Fruit fly (Drosophila melanogaster) whole organism, pupa: Measurements from ENCODE around the gene CG34384.

Experiments used
- CG10348 ChIP-seq: fragments of 200-800 bp; sonication (Bioruptor generic); IDR thresholded peaks from 2 replicates; pipeline ENCODE4 v1.3.6; 2022; ENCODE audit warnings: missing biosample characterization, missing genetic modification characterization
- CG12605 ChIP-seq: fragments of 200-800 bp; sonication (Bioruptor generic); IDR thresholded peaks from 2 replicates; pipeline ENCODE4 v1.3.6; 2022; ENCODE audit warnings: missing biosample characterization, missing genetic modification characterization
- CG13204 ChIP-seq: fragments of 200-800 bp; sonication (Bioruptor generic); optimal IDR thresholded peaks from 2 replicates; lab custom pipeline; 2018; ENCODE audit warnings: missing biosample characterization, mild to moderate bottlenecking, missing genetic modification characterization, moderate library complexity
- CG14655 ChIP-seq: fragments of 200-800 bp; sonication (Bioruptor generic); optimal IDR thresholded peaks from 3 replicates; lab custom pipeline; 2017; ENCODE audit warnings: mild to moderate bottlenecking, missing biosample characterization, missing genetic modification reagents, missing genetic modification characterization
- CG15710 ChIP-seq: fragments of 200-800 bp; sonication (Bioruptor generic); optimal IDR thresholded peaks from 2 replicates; lab custom pipeline; 2018; ENCODE audit warnings: missing biosample characterization, mild to moderate bottlenecking, missing genetic modification characterization, moderate library complexity
- CG17806 ChIP-seq: fragments of 200-800 bp; sonication (Bioruptor generic); optimal IDR thresholded peaks from 2 replicates; lab custom pipeline; 2018; ENCODE audit warnings: missing biosample characterization, mild to moderate bottlenecking, missing genetic modification characterization, moderate library complexity
- CG32121 ChIP-seq: fragments of 200-800 bp; sonication (Bioruptor generic); IDR thresholded peaks from 2 replicates; pipeline ENCODE4 v1.3.6; 2022; ENCODE audit warnings: missing biosample characterization, missing genetic modification characterization
- CG34367 ChIP-seq: fragments of 200-800 bp; sonication (Bioruptor generic); optimal IDR thresholded peaks from 2 replicates; lab custom pipeline; 2018; ENCODE audit warnings: missing biosample characterization, mild to moderate bottlenecking, missing genetic modification characterization
- CG4496 ChIP-seq: fragments of 200-800 bp; sonication (Bioruptor generic); IDR thresholded peaks from 3 replicates; pipeline ENCODE4 v1.3.6; 2022; ENCODE audit warnings: missing biosample characterization, missing genetic modification characterization
- CG8159 ChIP-seq: fragments of 200-800 bp; sonication (Bioruptor generic); optimal IDR thresholded peaks from 3 replicates; lab custom pipeline; 2018; ENCODE audit warnings: missing biosample characterization, mild to moderate bottlenecking, missing genetic modification characterization, moderate library complexity
- CG9948 ChIP-seq: fragments of 200-800 bp; sonication (Bioruptor generic); optimal IDR thresholded peaks from 2 replicates; lab custom pipeline; 2018; ENCODE audit warnings: missing biosample characterization, mild to moderate bottlenecking, missing genetic modification characterization, moderate library complexity
- D1 ChIP-seq: fragments of 200-800 bp; sonication (Bioruptor generic); optimal IDR thresholded peaks from 2 replicates; lab custom pipeline; 2018; ENCODE audit warnings: missing biosample characterization, mild to moderate bottlenecking, missing genetic modification characterization, moderate library complexity
- EcR ChIP-seq: fragments of 200-800 bp; sonication (Bioruptor generic); optimal IDR thresholded peaks from 3 replicates; lab custom pipeline; 2019; ENCODE audit warnings: missing biosample characterization, missing genetic modification characterization, mild to moderate bottlenecking, moderate library complexity, missing genetic modification reagents
- Ets98B ChIP-seq: fragments of 200-800 bp; sonication (Bioruptor generic); IDR thresholded peaks from 2 replicates; pipeline ENCODE4 v1.3.6; 2022; ENCODE audit warnings: missing biosample characterization, missing genetic modification characterization
- Pif1A ChIP-seq: fragments of 200-800 bp; sonication (Bioruptor generic); optimal IDR thresholded peaks from 3 replicates; lab custom pipeline; 2016; ENCODE audit warnings: missing biosample characterization, missing genetic modification characterization
- Pif1B ChIP-seq: fragments of 200-800 bp; sonication (Bioruptor generic); optimal IDR thresholded peaks from 3 replicates; lab custom pipeline; 2016; ENCODE audit warnings: missing biosample characterization, missing genetic modification characterization
- Snoo ChIP-seq: fragments of 200-800 bp; sonication (Bioruptor generic); optimal IDR thresholded peaks from 3 replicates; lab custom pipeline; 2017; ENCODE audit warnings: missing biosample characterization, mild to moderate bottlenecking, missing genetic modification characterization, inconsistent platforms
- fd96Ca ChIP-seq: fragments of 200-800 bp; sonication (Bioruptor generic); IDR thresholded peaks from 3 replicates; pipeline ENCODE4 v1.3.6; 2022; ENCODE audit warnings: missing biosample characterization, missing genetic modification characterization
- gl ChIP-seq: fragments of 200-800 bp; sonication (Bioruptor generic); optimal IDR thresholded peaks from 2 replicates; lab custom pipeline; 2018; ENCODE audit warnings: missing biosample characterization, mild to moderate bottlenecking, missing genetic modification characterization
- rn ChIP-seq: fragments of 200-800 bp; sonication (Bioruptor generic); IDR thresholded peaks from 2 replicates; pipeline ENCODE4 v1.3.6; 2022; ENCODE audit warnings: missing biosample characterization, missing genetic modification characterization

Gene CG34384

DNA sequence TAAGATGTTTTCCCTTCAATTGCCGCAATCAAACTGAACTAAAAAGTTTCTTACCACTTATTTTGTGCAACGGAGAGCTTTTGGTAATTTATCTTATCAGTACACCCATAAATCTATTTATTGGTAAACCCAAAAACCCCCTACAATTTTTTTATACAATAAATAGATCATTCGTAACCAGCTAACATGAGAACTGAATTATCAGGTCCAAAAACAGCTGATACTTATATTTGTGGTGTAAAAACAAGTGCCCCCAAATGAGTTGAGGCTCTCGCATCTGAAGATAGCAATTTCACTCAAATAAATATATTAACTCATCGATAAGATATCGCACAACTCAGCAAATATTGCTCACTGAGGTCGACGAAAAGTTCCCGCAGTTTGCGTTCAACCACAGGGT lies 26.3 kb upstream of the CG34384 start, which contains the start of gene CG18748:
Gene CG18748, minus strand, starts transcription at position 25 of the 400 bp plus-strand sequence.
- TF ChIP-seq CG8159 (tag; lab: Kevin White, UChicago) (no peak), CG13204 (GFP tag; lab: Kevin White, UChicago) (no peak), CG4496 (no peak), CG10348 (GFP tag; lab: Robert Waterston, UW) (no peak), EcR (GFP tag; lab: Kevin White, UChicago) (no peak), rn (GFP tag; lab: Robert Waterston, UW) (no peak), Ets98B (GFP tag; lab: Robert Waterston, UW) (no peak), Pif1A (GFP tag; lab: Kevin White, UChicago) (no peak), gl (no peak)

DNA sequence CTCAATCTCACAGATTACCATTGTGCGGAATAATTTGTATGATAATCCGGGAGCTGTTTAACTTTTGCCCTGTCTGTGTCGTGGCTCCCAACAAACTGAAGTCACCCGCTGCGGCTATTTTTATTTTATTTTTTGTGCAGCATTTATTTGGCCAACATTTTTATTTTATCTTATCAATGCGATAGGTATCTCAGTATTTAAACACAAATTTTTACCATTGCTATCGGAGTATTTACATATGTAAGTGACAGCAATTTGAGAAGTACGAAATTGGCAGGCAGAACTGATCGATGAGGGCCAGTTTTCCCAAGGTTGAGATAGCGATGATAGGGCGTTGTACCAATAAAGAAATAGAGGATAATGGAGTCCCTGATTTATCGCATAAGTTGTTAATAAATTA lies 24.1 kb upstream of the CG34384 start, which contains the start of gene CG18746:
Gene CG18746, minus strand, starts transcription at position 101 of the 400 bp plus-strand sequence.
- TF ChIP-seq Pif1A (GFP tag; lab: Kevin White, UChicago), result no peak
- TF ChIP-seq CG14655, result no peak
- no peak for TF ChIP-seq fd96Ca
- no peak for TF ChIP-seq EcR (GFP tag; lab: Kevin White, UChicago)
- TF ChIP-seq CG15710 (tag; lab: Kevin White, UChicago), result no peak
- no peak for TF ChIP-seq CG32121 (GFP tag; lab: Robert Waterston, UW)
- no peak for TF ChIP-seq Ets98B (GFP tag; lab: Robert Waterston, UW)
- TF ChIP-seq CG13204 (GFP tag; lab: Kevin White, UChicago), result no peak
- no peak for TF ChIP-seq CG8159 (tag; lab: Kevin White, UChicago)
- TF ChIP-seq, all 21 proteins: peak for 0

DNA sequence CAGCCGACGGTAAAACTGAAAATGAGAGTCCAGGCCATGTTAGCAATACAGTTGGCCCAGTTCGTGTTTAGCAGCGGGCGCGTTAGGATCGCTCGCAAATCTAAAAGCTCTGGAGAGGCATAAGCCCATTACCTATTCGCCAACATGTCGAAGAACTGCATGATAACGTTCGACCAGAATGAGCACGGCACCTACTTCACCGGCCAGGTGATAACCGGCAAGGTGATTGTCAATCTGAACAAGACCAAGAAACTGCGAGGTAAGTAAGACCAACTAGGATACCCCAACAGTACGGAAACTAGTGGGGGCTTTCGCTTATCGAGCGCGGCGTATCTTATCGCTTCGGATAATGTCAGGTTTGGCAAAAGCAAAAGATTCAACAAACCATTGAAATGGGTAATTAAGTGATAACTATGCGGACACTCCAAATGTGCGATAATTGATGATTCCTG lies 23.6 kb upstream of the CG34384 start, which contains the start of gene CG10086:
Gene CG10086, plus strand, starts transcription at position 51 of the 452 bp plus-strand sequence.
- no peak for TF ChIP-seq D1 (tag; lab: Kevin White, UChicago)
- no peak for TF ChIP-seq CG12605
- no peak for TF ChIP-seq CG4496
- no peak for TF ChIP-seq CG9948 (tag; lab: Kevin White, UChicago)
- no peak for TF ChIP-seq CG17806 (tag; lab: Kevin White, UChicago)
- TF ChIP-seq fd96Ca, result no peak
- TF ChIP-seq gl, result no peak
- no peak for TF ChIP-seq Pif1B (GFP tag; lab: Kevin White, UChicago)

DNA sequence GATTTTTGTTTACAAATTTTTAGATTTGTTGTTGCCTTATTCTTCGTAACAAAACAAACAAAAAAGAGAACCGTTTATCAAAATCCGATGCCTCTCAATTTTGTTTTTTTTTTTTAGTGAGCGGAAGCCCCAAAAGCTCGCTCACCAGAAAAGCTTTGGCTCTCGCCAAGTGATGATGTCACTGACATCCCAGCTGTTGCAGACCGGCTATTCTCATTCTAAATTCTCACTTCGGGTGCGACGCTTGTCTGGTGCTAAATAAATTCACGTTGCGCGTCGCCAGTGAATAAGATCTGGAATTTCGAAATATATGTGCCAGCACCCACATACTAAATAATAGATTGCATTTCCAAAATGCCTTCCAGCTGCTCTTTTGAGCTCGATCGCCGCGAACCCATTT lies 20.3 kb upstream of the CG34384 start, which contains the start of gene CG2641:
Gene CG2641, plus strand, starts transcription at position 215 of the 400 bp plus-strand sequence.
- TF ChIP-seq CG10348 (GFP tag; lab: Robert Waterston, UW) (no peak), Pif1A (GFP tag; lab: Kevin White, UChicago) (peak; percentile 54), Ets98B (GFP tag; lab: Robert Waterston, UW) (peak; percentile 87), Pif1B (GFP tag; lab: Kevin White, UChicago) (peak; percentile 53), Snoo (no peak), CG34367 (tag; lab: Kevin White, UChicago) (peak; percentile 52), CG4496 (peak; percentile 90), CG15710 (tag; lab: Kevin White, UChicago) (no peak), CG17806 (tag; lab: Kevin White, UChicago) (no peak), gl (peak; percentile 63), CG12605 (peak; percentile 93), fd96Ca (peak; percentile 69; the same call in 2 of the 3 replicates), CG13204 (GFP tag; lab: Kevin White, UChicago) (peak; percentile 43), CG32121 (GFP tag; lab: Robert Waterston, UW) (peak; percentile 86), EcR (GFP tag; lab: Kevin White, UChicago) (peak; percentile 77), CG14655 (peak; percentile 53), CG8159 (tag; lab: Kevin White, UChicago) (peak; percentile 36)
- TF ChIP-seq, all 21 proteins: peak for 13

DNA sequence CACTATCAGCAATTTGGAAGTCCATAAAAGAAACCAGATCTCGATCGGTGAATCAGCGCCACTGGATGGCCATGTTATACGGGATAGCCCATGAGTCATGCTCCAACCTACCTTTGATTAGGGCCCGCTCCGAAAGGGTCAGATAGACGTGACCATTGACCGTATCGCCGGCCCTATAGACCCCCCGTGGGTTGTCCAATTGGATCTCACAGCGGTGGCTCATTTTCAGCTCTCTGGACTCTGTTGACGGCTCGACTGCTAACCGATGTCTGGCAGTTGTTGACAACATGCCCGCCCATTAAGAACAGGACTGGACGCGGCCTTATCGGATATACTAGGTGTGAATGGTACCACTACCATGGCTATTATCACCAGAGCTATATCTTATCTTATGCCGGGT lies 15.6 kb upstream of the CG34384 start, which contains the start of gene CG18744:
Gene CG18744, minus strand, starts transcription at position 247 of the 400 bp plus-strand sequence.
- TF ChIP-seq CG17806 (tag; lab: Kevin White, UChicago) (no peak), Snoo (no peak), fd96Ca (no peak), Pif1A (GFP tag; lab: Kevin White, UChicago) (no peak), CG32121 (GFP tag; lab: Robert Waterston, UW) (no peak), D1 (tag; lab: Kevin White, UChicago) (no peak), Ets98B (GFP tag; lab: Robert Waterston, UW) (no peak), CG13204 (GFP tag; lab: Kevin White, UChicago) (no peak), CG15710 (tag; lab: Kevin White, UChicago) (no peak), rn (GFP tag; lab: Robert Waterston, UW) (no peak), EcR (GFP tag; lab: Kevin White, UChicago) (no peak), Pif1B (GFP tag; lab: Kevin White, UChicago) (no peak), CG8159 (tag; lab: Kevin White, UChicago) (no peak), CG12605 (no peak)

DNA sequence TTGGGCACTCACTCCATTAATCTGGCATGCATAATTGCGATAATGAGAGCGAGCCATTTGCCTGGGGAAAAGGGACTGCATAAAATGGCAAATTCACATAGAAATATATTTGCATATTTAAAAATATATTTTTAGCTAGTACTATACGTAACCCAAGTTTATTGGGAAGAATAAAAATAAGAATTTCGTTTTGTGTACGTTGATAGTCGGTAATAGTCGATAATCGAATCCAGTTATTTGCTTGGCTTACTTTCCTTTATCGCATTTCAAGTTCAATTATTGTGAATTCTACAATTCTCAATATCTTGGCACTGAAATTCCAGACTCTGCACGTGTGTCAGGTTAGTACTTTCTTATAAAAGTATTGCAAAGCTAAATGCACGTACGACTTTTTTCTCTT lies 11.5 kb upstream of the CG34384 start, which contains the start of gene CG3014:
Gene CG3014, minus strand, starts transcription at position 101 of the 400 bp plus-strand sequence.
- no peak for TF ChIP-seq fd96Ca
- TF ChIP-seq CG4496, result no peak
- TF ChIP-seq D1 (tag; lab: Kevin White, UChicago), result no peak
- TF ChIP-seq CG14655, result no peak
- TF ChIP-seq gl, result no peak
- TF ChIP-seq CG12605, result no peak
- TF ChIP-seq Pif1A (GFP tag; lab: Kevin White, UChicago), result no peak
- TF ChIP-seq Snoo, result no peak
- no peak for TF ChIP-seq CG9948 (tag; lab: Kevin White, UChicago)
- TF ChIP-seq CG13204 (GFP tag; lab: Kevin White, UChicago), result no peak
- no peak for TF ChIP-seq Ets98B (GFP tag; lab: Robert Waterston, UW)
